Worm (Caenorhabditis elegans): ENCODE measurements around the gene Y27F2A.9.

Y27F2A.9 gene

DNA sequence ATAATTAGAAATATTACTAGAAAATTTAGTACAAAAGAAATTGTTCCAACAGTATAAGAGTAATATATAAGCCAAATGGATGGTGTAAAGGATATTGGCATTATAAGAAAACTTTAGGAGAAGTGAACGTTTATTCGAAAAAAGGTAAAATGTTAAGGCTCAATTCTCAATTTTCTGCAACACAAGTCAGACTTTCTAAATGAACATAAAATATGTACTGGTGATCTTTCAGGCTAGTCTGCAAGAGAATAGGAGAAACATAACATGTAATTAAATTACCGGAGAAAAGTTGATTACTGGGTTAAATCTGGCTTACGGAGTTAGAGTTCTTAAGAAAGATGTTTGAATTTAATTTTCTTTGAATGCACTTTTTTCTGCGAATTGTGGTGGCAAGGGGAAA is 34.7 kb downstream of the Y27F2A.9 start, which contains the start of gene sri-33:
Gene sri-33 (minus strand): TSS at position 101 of the 400 bp plus-strand sequence.
- TF ChIP-seq ref-2 (tag; optimal IDR thresholded peaks at IDR 0.05) (no peak), T23F11.4 (GFP tag; optimal IDR thresholded peaks at IDR 0.05) (no peak), fax-1 (tag; optimal IDR thresholded peaks at IDR 0.05) (no peak)

DNA sequence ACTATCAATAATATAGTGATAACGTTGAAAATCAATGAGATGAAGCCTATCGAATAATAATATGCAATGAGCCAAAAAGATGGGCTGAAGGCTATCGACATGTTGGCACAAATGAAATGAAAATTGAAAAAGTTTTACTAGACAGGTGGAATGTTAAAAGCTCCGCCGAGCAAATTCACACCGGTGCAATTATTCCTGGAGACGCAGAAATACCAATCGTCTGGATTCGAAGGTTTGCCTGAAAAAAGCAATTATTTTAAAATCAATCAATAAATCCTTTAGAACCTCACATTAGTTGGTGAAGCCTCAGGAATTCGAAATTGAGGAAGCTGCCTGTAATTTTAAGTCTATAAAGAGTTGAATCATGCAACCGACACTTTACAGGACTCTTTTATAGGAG is 37.1 kb downstream of the Y27F2A.9 start, which contains the start of gene sri-32:
Gene sri-32 (minus strand): TSS at position 101 of the 400 bp plus-strand sequence.
- TF ChIP-seq hlh-13 (GFP tag; optimal IDR thresholded peaks at IDR 0.05) = no peak

DNA sequence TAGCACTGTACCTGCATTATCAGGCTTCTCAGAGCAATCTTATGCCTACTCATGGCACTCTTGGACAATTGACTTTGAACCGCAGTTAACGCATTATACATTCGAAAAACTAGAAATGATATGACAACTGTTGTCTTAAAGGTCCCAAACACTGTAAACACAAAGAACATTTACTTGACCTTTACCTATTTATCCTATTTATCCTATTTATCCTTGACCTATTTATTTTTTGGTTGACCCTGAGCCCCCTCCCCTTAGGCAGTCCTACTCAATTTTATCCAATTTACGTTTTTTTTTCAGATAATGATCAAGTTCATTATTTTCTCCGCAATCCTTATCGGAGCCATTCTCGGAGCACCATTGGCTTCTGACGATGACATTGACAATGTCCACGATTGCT is 39.8 kb downstream of the Y27F2A.9 start, which contains the start of the genes T10D4.14 and T10D4.19:
Gene T10D4.14 (minus strand): TSS at position 101 of the 400 bp plus-strand sequence.
Gene T10D4.19 (plus strand): TSS at position 304 of the 400 bp plus-strand sequence.
- TF ChIP-seq pqm-1 (tag; optimal IDR thresholded peaks at IDR 0.05) (no peak), pat-9 (tag; optimal IDR thresholded peaks at IDR 0.05) (no peak), hlh-13 (GFP tag; optimal IDR thresholded peaks at IDR 0.05) (no peak), sox-4 (tag; optimal IDR thresholded peaks at IDR 0.05) (no peak), ceh-31 (tag; optimal IDR thresholded peaks at IDR 0.05) (no peak), syd-9 (tag; optimal IDR thresholded peaks at IDR 0.05) (no peak), C08G9.2 (tag; optimal IDR thresholded peaks at IDR 0.05) (no peak), ceh-34 (tag; optimal IDR thresholded peaks at IDR 0.05) (no peak), hlh-6 (tag; optimal IDR thresholded peaks at IDR 0.05) (no peak)

DNA sequence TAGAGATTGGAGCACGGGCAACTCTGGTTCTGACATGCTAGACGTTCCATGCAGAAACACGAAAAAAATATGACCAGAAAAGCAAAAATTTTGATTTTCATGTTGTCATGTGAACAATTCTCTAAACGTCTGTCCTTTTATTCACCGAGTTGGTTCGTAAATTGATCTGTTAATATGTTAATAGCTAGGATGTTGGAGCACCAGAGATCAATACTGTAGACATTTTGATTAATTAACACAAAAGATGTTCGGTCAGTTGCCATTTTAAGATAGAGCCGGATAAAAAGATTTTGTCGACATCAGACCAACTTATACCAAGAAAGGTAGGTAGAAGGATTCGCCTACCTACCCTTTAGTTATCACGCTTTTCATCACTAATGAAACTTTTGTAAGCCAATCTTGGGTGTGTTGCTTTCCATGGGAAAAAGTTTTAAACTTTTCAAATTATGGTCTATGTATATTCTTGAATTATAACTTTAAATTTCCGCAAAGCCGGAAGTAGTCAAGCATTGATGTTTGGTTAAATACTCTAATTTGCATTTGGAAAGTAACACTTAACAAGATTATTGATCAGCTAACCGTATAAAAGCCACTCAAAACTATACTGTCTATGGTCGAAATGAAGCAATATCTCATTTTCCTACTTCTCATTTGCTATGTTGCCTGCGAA is 41.8 kb downstream of the Y27F2A.9 start, which contains the start of the genes T10D4.11 and T10D4.1:
Gene T10D4.11 (minus strand): TSS at position 101 of the 670 bp plus-strand sequence.
Gene T10D4.1 (plus strand): TSS at position 620 of the 670 bp plus-strand sequence.
- TF ChIP-seq hlh-30 (tag; optimal IDR thresholded peaks at IDR 0.05; ENCODE audit: insufficient read depth) = no peak
- TF ChIP-seq che-1 (tag; optimal IDR thresholded peaks at IDR 0.05) = no peak
- no peak for TF ChIP-seq dve-1 (tag; optimal IDR thresholded peaks at IDR 0.05)
- no peak for TF ChIP-seq lim-6 (tag; optimal IDR thresholded peaks at IDR 0.05)
- TF ChIP-seq ceh-45 (GFP tag; IDR thresholded peaks at IDR 0.05) = no peak
- TF ChIP-seq unc-86 (tag; optimal IDR thresholded peaks at IDR 0.05) = no peak
- TF ChIP-seq ceh-34 (tag; optimal IDR thresholded peaks at IDR 0.05) = no peak
- TF ChIP-seq ceh-31 (tag; optimal IDR thresholded peaks at IDR 0.05) = no peak
- no peak for TF ChIP-seq C08G9.2 (tag; optimal IDR thresholded peaks at IDR 0.05)
- TF ChIP-seq rnt-1 (tag; optimal IDR thresholded peaks at IDR 0.05) = no peak
- no peak for TF ChIP-seq ceh-2 (tag; optimal IDR thresholded peaks at IDR 0.05)
- TF ChIP-seq pha-2 (tag; optimal IDR thresholded peaks at IDR 0.05) = no peak

DNA sequence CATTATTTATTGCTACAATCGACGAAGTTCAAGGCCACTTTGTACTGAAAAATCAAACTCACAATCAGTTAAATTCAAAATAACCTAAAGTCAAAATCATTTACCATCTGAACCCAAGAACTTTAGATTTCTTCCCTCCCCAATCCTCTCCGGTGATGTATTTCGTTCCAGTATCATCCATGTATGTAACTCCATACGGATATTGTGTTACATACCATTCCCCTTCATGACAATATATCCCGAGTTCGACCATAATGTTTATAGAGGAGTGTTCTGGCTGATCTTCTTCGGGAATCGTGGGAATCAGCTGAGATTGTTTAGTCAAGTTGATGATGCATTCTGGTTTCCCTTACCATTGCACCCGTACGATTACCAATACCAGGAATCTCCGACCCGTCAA is 43.0 kb downstream of the Y27F2A.9 start:
- TF ChIP-seq hlh-30 (tag; optimal IDR thresholded peaks at IDR 0.05; ENCODE audit: insufficient read depth) (no peak), ceh-34 (tag; optimal IDR thresholded peaks at IDR 0.05) (no peak), ceh-2 (tag; optimal IDR thresholded peaks at IDR 0.05) (no peak), ama-1 (optimal IDR thresholded peaks at IDR 0.05) (no peak), mec-3 (tag; optimal IDR thresholded peaks at IDR 0.05; ENCODE audit: borderline replicate concordance) (no peak), ceh-31 (tag; optimal IDR thresholded peaks at IDR 0.05) (no peak), unc-86 (tag; optimal IDR thresholded peaks at IDR 0.05) (no peak), tbx-7 (tag; optimal IDR thresholded peaks at IDR 0.05) (no peak)

DNA sequence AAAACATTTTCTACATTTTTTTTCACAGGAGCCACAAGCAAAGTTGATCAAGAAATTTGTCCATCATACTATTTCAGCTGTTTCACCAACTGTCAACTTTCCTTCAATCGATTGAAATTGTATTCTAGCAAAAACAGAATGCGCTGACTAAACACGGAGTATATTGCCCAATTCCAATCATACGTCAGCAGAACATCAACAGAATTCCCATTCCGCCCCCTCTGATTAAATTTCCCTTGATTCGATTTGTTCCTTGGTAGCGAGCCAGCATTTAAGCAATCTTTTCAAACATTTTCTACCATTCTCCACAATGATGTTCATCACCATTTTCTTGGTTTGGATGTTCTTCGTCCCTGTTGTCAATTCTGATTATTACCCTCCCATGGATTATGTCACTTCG is 45.6 kb downstream of the Y27F2A.9 start, which contains the start of gene T10D4.15:
Gene T10D4.15 (plus strand): TSS at position 301 of the 400 bp plus-strand sequence.
- TF ChIP-seq pha-4 (tag; optimal IDR thresholded peaks at IDR 0.05) = no peak
- TF ChIP-seq ceh-48 (tag; optimal IDR thresholded peaks at IDR 0.05) = no peak
- no peak for TF ChIP-seq ceh-9 (tag; optimal IDR thresholded peaks at IDR 0.05)
- TF ChIP-seq ceh-19 (GFP tag; optimal IDR thresholded peaks at IDR 0.05) = no peak
- TF ChIP-seq gmeb-2 (tag; optimal IDR thresholded peaks at IDR 0.05) = no peak
- TF ChIP-seq F13H6.1 (tag; optimal IDR thresholded peaks at IDR 0.05) = no peak
